Fruit fly (Drosophila melanogaster) whole organism, wandering third instar larva: Measurements from ENCODE around the gene apolpp.

Experiments
- Abd-B ChIP-seq: fragments of >200 bp; optimal IDR thresholded peaks from 2 replicates; lab custom pipeline; 2017; ENCODE audit warnings: missing biosample characterization, missing genetic modification characterization
- CG32264 ChIP-seq: fragments of 200-800 bp; sonication (Bioruptor generic); optimal IDR thresholded peaks from 2 replicates; lab custom pipeline; 2016; ENCODE audit warnings: missing biosample characterization, missing genetic modification characterization
- CG9705 ChIP-seq: fragments of 200-800 bp; sonication (Bioruptor generic); optimal IDR thresholded peaks from 2 replicates; lab custom pipeline; 2018; ENCODE audit warnings: missing biosample characterization, mild to moderate bottlenecking, missing genetic modification characterization
- Dfd ChIP-seq: fragments of >200 bp; optimal IDR thresholded peaks from 2 replicates; lab custom pipeline; 2017; ENCODE audit warnings: missing biosample characterization, missing genetic modification characterization
- Dif ChIP-seq: fragments of 200-275, 200-300 bp; sonication (Bioruptor generic); optimal IDR thresholded peaks from 2 replicates; lab custom pipeline; 2018; ENCODE audit warnings: missing biosample characterization, missing genetic modification characterization; ENCODE audit not compliant: partially characterized antibody
- GATAd ChIP-seq: sonication (Bioruptor generic); optimal IDR thresholded peaks from 2 replicates; lab custom pipeline; 2016; ENCODE audit warnings: missing biosample characterization, missing genetic modification characterization
- HLH106 ChIP-seq: fragments of 200-800 bp; optimal IDR thresholded peaks from 3 replicates; lab custom pipeline; 2019; ENCODE audit warnings: missing biosample characterization, mild to moderate bottlenecking, missing genetic modification characterization, moderate library complexity
- Hnf4 ChIP-seq: fragments of 200-800 bp; sonication (Bioruptor generic); optimal IDR thresholded peaks from 2 replicates; lab custom pipeline; 2016; ENCODE audit warnings: missing biosample characterization, mild to moderate bottlenecking, missing genetic modification characterization
- Hr78 ChIP-seq: fragments of >200 bp; optimal IDR thresholded peaks from 2 replicates; lab custom pipeline; 2017; ENCODE audit warnings: missing biosample characterization, missing genetic modification characterization
- Hr83 ChIP-seq: fragments of 200-300 bp; sonication (Bioruptor generic); optimal IDR thresholded peaks from 2 replicates; lab custom pipeline; 2016; ENCODE audit warnings: missing biosample characterization, mild to moderate bottlenecking, missing genetic modification characterization, moderate library complexity; ENCODE audit not compliant: poor library complexity, severe bottlenecking
- Jra ChIP-seq: sonication (Bioruptor generic); optimal IDR thresholded peaks from 2 replicates; lab custom pipeline; 2016; ENCODE audit warnings: missing biosample characterization, missing genetic modification characterization
- Mio ChIP-seq: sonication (Bioruptor generic); optimal IDR thresholded peaks from 2 replicates; lab custom pipeline; 2016; ENCODE audit warnings: missing biosample characterization, missing genetic modification characterization
- Myc ChIP-seq: fragments of >200 bp; optimal IDR thresholded peaks from 2 replicates; lab custom pipeline; 2017
- N ChIP-seq: fragments of >200 bp; optimal IDR thresholded peaks from 2 replicates; lab custom pipeline; 2018; ENCODE audit warnings: missing biosample characterization, missing external identifiers, missing genetic modification characterization
- Rel ChIP-seq, 2 experiments: fragments of 200-800 bp; sonication (Bioruptor generic) in 1 of 2; optimal IDR thresholded peaks; 2 replicates in 1 of 2; 3 replicates in 1 of 2; lab custom pipeline; 2016 to 2019; ENCODE audit warnings: mild to moderate bottlenecking in 2 of 2, missing biosample characterization in 2 of 2, missing genetic modification characterization in 2 of 2, moderate library complexity in 1 of 2
- Sp1 ChIP-seq: fragments of 200-800 bp; sonication (Bioruptor generic); optimal IDR thresholded peaks from 3 replicates; lab custom pipeline; 2019; ENCODE audit warnings: missing biosample characterization, mild to moderate bottlenecking, missing genetic modification characterization, moderate library complexity
- br ChIP-seq: fragments of 200-800 bp; sonication (Bioruptor generic); optimal IDR thresholded peaks from 2 replicates; lab custom pipeline; 2016; ENCODE audit warnings: missing biosample characterization, missing genetic modification characterization
- brk ChIP-seq: fragments of 200-800 bp; sonication (Bioruptor generic); optimal IDR thresholded peaks from 2 replicates; lab custom pipeline; 2016; ENCODE audit warnings: missing biosample characterization, mild to moderate bottlenecking, missing genetic modification characterization
- dl ChIP-seq, 2 experiments: fragments of 175-275, 200-275 bp in 1 of 2; fragments of 200-275 bp in 1 of 2; sonication (Bioruptor generic); optimal IDR thresholded peaks; lab custom pipeline; 2018; ENCODE audit warnings: mild to moderate bottlenecking in 2 of 2, missing biosample characterization in 2 of 2, missing genetic modification characterization in 2 of 2, moderate library complexity in 2 of 2; ENCODE audit not compliant: partially characterized antibody in 2 of 2, insufficient read depth in 1 of 2
- dmrt93B ChIP-seq: fragments of 200-800 bp; sonication (Bioruptor generic); optimal IDR thresholded peaks from 2 replicates; lab custom pipeline; 2018; ENCODE audit warnings: missing biosample characterization, mild to moderate bottlenecking, missing genetic modification characterization
- dsf ChIP-seq: sonication (Bioruptor generic); optimal IDR thresholded peaks from 2 replicates; lab custom pipeline; 2016; ENCODE audit warnings: missing biosample characterization, missing genetic modification characterization, borderline replicate concordance
- ey ChIP-seq: fragments of 200-800 bp; sonication (Bioruptor generic); optimal IDR thresholded peaks from 2 replicates; lab custom pipeline; 2016; ENCODE audit warnings: missing biosample characterization, missing genetic modification characterization
- foxo ChIP-seq, 2 experiments: fragments of 200-800 bp; sonication (Bioruptor generic); optimal IDR thresholded peaks; 2 replicates in 1 of 2; 3 replicates in 1 of 2; lab custom pipeline; 2016 to 2017; ENCODE audit warnings: missing biosample characterization in 2 of 2, missing genetic modification characterization in 2 of 2
- fru ChIP-seq: fragments of 200-800 bp; sonication (Bioruptor generic); optimal IDR thresholded peaks from 3 replicates; lab custom pipeline; 2016; ENCODE audit warnings: missing biosample characterization, mild to moderate bottlenecking, missing genetic modification characterization
- h ChIP-seq: fragments of 200-800 bp; sonication (Bioruptor generic); optimal IDR thresholded peaks from 3 replicates; lab custom pipeline; 2016; ENCODE audit warnings: missing biosample characterization, mild to moderate bottlenecking, missing genetic modification characterization
- jim ChIP-seq: fragments of 175-275, 200-325 bp; sonication (Bioruptor generic); optimal IDR thresholded peaks from 2 replicates; lab custom pipeline; 2016; ENCODE audit warnings: missing biosample characterization, mild to moderate bottlenecking, missing genetic modification characterization
- lola ChIP-seq: fragments of >200 bp; optimal IDR thresholded peaks from 2 replicates; lab custom pipeline; 2017; ENCODE audit warnings: missing biosample characterization, missing genetic modification characterization
- pan ChIP-seq: fragments of >200 bp; optimal IDR thresholded peaks from 2 replicates; lab custom pipeline; 2017
- psq ChIP-seq: fragments of 200-800 bp; sonication (Bioruptor generic); optimal IDR thresholded peaks from 3 replicates; lab custom pipeline; 2017; ENCODE audit warnings: missing biosample characterization, mild to moderate bottlenecking, missing genetic modification characterization, moderate library complexity
- rgr ChIP-seq: fragments of 200-800 bp; sonication (Bioruptor generic); optimal IDR thresholded peaks from 3 replicates; lab custom pipeline; 2016; ENCODE audit warnings: missing biosample characterization, mild to moderate bottlenecking, missing genetic modification characterization
- sage ChIP-seq: fragments of 200-800 bp; sonication (Bioruptor generic); optimal IDR thresholded peaks from 2 replicates; lab custom pipeline; 2016; ENCODE audit warnings: missing biosample characterization, mild to moderate bottlenecking, missing genetic modification characterization
- sv ChIP-seq: fragments of 200-800 bp; sonication (Bioruptor generic); optimal IDR thresholded peaks from 3 replicates; lab custom pipeline; 2016; ENCODE audit warnings: missing biosample characterization, missing genetic modification characterization
- tai ChIP-seq: sonication (Bioruptor generic); optimal IDR thresholded peaks from 2 replicates; lab custom pipeline; 2016; ENCODE audit warnings: missing biosample characterization, missing genetic modification characterization
- usp ChIP-seq: fragments of >200 bp; optimal IDR thresholded peaks from 2 replicates; lab custom pipeline; 2017; ENCODE audit warnings: missing biosample characterization, missing genetic modification characterization
- woc ChIP-seq: sonication (Bioruptor generic); optimal IDR thresholded peaks from 2 replicates; lab custom pipeline; 2016; ENCODE audit warnings: missing biosample characterization, mild to moderate bottlenecking, missing genetic modification characterization

The apolpp gene

DNA sequence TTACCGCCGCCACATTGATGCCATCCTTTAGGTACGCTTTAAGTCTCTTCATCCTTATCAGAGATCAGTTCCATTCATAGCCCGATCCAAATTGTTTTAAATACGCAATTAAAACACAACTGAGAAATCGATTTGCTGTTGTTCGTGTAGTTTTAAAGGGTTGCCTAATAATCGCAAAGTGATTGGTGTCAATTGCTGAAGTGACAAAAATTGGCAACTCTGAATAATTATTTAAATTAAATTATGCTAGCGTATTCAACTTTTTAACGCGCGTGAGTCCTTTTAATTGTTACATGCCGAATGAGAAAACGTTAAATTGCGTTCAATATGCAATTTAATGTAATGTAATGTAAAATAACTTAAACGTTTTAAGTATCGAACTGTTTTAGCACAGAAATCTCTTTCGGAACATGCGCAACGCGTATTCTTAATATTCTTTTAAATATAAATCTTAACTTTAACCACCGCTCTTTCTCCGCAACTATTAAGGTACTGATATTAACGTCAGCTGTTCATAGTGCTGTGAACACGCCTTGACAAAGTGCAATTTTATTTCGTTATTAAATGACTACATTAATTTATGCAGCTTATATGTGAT is 31.5 kb upstream of the apolpp start, which contains the start of gene Mpv17:
Gene Mpv17 (minus strand): TSS at position 164 of the 598 bp plus-strand sequence.
- peak; percentile 23 for TF ChIP-seq ey (GFP tag; lab: Kevin White, UChicago)
- peak; percentile 6 for TF ChIP-seq woc (GFP tag; lab: Kevin White, UChicago)
- no peak for TF ChIP-seq CG9705 (GFP tag; lab: Kevin White, UChicago)
- peak; percentile 45 for TF ChIP-seq rgr (GFP tag; lab: Kevin White, UChicago)
- TF ChIP-seq h (GFP tag; lab: Kevin White, UChicago): peak; percentile 34
- TF ChIP-seq Abd-B (GFP tag; lab: Kevin White, UChicago): no peak
- TF ChIP-seq fru: peak; percentile 1
- TF ChIP-seq sage (GFP tag; lab: Kevin White, UChicago): peak; percentile 15
- peak; percentile 10 for TF ChIP-seq brk (GFP tag; lab: Kevin White, UChicago)
- TF ChIP-seq Dfd (GFP tag; lab: Kevin White, UChicago): no peak
- TF ChIP-seq Myc (lab: Kevin White, UChicago): no peak
- TF ChIP-seq dl (GFP tag; optimal IDR thresholded peaks at IDR 0.05; lab: Kevin White, UChicago; ENCODE audit: insufficient read depth in 1 of 2, partially characterized antibody in 2 of 2): no peak
- peak; percentile 70 for TF ChIP-seq Hnf4 (GFP tag; lab: Kevin White, UChicago)
- TF ChIP-seq Sp1: no peak
- no peak for TF ChIP-seq Rel (GFP tag; optimal IDR thresholded peaks at IDR 0.05; lab: Kevin White, UChicago)
- no peak for TF ChIP-seq Rel (tag; optimal IDR thresholded peaks at IDR 0.05; lab: Kevin White, UChicago)
- no peak for TF ChIP-seq dsf (GFP tag; lab: Kevin White, UChicago)
- TF ChIP-seq foxo (GFP tag; optimal IDR thresholded peaks at IDR 0.05; lab: Kevin White, UChicago): peak in 1 of 2 experiments; percentile 36
- TF ChIP-seq Jra (GFP tag; lab: Kevin White, UChicago): no peak

DNA sequence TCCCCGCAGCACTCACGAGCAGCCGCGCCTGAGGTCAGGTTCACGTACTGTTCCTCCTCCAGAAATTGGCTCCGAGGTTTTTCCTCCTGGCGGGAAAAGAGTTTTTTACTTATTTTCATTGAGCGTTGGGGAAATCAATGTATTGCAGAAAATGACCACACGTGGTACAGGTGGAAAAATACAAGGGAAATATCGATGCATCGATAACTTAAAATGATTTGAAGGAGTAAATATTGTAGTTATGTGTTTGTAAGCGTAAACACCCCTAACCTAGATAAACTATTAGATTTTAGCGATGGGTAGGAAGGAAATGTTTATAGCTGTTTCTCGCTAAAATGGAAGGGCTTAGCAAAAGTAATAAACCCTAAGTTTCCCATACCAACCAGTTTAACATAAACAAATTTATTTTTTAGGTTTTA is 30.1 kb upstream of the apolpp start:
- TF ChIP-seq Hnf4 (GFP tag; lab: Kevin White, UChicago): peak; percentile 54
- TF ChIP-seq Mio (GFP tag; lab: Kevin White, UChicago): no peak
- TF ChIP-seq woc (GFP tag; lab: Kevin White, UChicago): peak; percentile 31
- TF ChIP-seq rgr (GFP tag; lab: Kevin White, UChicago): peak; percentile 21
- TF ChIP-seq CG32264 (GFP tag; lab: Kevin White, UChicago): no peak
- no peak for TF ChIP-seq Sp1
- peak; percentile 33 for TF ChIP-seq Jra (GFP tag; lab: Kevin White, UChicago)
- TF ChIP-seq tai (GFP tag; lab: Kevin White, UChicago): peak; percentile 38
- TF ChIP-seq br: peak; percentile 57
- TF ChIP-seq Hr83: peak; percentile 23
- TF ChIP-seq N (GFP tag; lab: Kevin White, UChicago): peak; percentile 70
- TF ChIP-seq dsf (GFP tag; lab: Kevin White, UChicago): no peak
- TF ChIP-seq foxo (GFP tag; optimal IDR thresholded peaks at IDR 0.05; lab: Kevin White, UChicago): peak in 1 of 2 experiments; percentile 17
- no peak for TF ChIP-seq Hr78 (GFP tag; lab: Kevin White, UChicago)
- TF ChIP-seq h (GFP tag; lab: Kevin White, UChicago): peak; percentile 4
- TF ChIP-seq GATAd (GFP tag; lab: Kevin White, UChicago): no peak
- TF ChIP-seq HLH106: peak; percentile 15

dm6 chr4:1031137-1031536 is 29.6 kb upstream of the apolpp start, which contains the start of gene ATPsynbeta:
Gene ATPsynbeta, plus strand, starts transcription at chr4:1031484.
- TF ChIP-seq Hnf4 (GFP tag; lab: Kevin White, UChicago): no peak
- TF ChIP-seq Hr78 (GFP tag; lab: Kevin White, UChicago): peak; percentile 1
- peak; percentile 23 for TF ChIP-seq Dfd (GFP tag; lab: Kevin White, UChicago)
- TF ChIP-seq, all 38 proteins: peak for 2

DNA sequence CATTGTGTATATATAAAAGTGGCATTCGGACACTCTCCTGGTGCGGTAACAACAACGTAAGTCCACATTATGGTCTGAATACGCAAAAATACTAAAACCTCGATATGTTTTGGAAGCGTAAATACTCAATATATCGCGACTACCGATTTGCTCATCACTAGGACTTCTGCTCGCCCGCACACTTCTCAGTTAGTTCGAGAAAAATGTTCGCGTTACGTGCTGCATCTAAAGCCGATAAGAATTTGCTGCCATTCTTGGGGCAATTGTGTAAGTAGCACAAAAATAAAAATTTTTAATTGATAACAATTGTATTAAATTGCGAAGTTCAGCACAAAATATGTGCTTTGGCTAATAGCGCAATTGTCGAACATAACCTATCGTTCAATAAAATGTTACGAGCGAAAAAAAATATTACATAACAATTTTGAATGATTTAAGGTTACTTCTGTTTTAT is 29.1 kb upstream of the apolpp start, which contains the start of gene CG11076:
Gene CG11076 (minus strand): TSS at position 71 of the 454 bp plus-strand sequence.
- TF ChIP-seq brk (GFP tag; lab: Kevin White, UChicago): peak; percentile 13
- no peak for TF ChIP-seq CG9705 (GFP tag; lab: Kevin White, UChicago)
- TF ChIP-seq dl (GFP tag; optimal IDR thresholded peaks at IDR 0.05; lab: Kevin White, UChicago; ENCODE audit: insufficient read depth in 1 of 2, partially characterized antibody in 2 of 2): no peak
- TF ChIP-seq dmrt93B (GFP tag; lab: Kevin White, UChicago): no peak
- no peak for TF ChIP-seq Myc (lab: Kevin White, UChicago)
- peak; percentile 28 for TF ChIP-seq fru
- TF ChIP-seq Sp1: no peak
- peak; percentile 28 for TF ChIP-seq Hnf4 (GFP tag; lab: Kevin White, UChicago)
- peak; percentile 80 for TF ChIP-seq Hr83
- no peak for TF ChIP-seq jim (GFP tag; lab: Kevin White, UChicago)
- TF ChIP-seq HLH106: no peak
- TF ChIP-seq sv (GFP tag; lab: Kevin White, UChicago): no peak
- TF ChIP-seq h (GFP tag; lab: Kevin White, UChicago): peak; percentile 40
- TF ChIP-seq br: peak; percentile 75
- no peak for TF ChIP-seq Dfd (GFP tag; lab: Kevin White, UChicago)
- TF ChIP-seq woc (GFP tag; lab: Kevin White, UChicago): peak; percentile 56
- TF ChIP-seq lola (GFP tag; lab: Kevin White, UChicago): no peak
- no peak for TF ChIP-seq Abd-B (GFP tag; lab: Kevin White, UChicago)
- TF ChIP-seq tai (GFP tag; lab: Kevin White, UChicago): peak; percentile 70
- TF ChIP-seq sage (GFP tag; lab: Kevin White, UChicago): no peak
- TF ChIP-seq pan (lab: Kevin White, UChicago): no peak
- no peak for TF ChIP-seq CG32264 (GFP tag; lab: Kevin White, UChicago)
- TF ChIP-seq Dif (GFP tag; lab: Kevin White, UChicago): peak; percentile 54
- TF ChIP-seq foxo (GFP tag; optimal IDR thresholded peaks at IDR 0.05; lab: Kevin White, UChicago): no peak
- no peak for TF ChIP-seq Mio (GFP tag; lab: Kevin White, UChicago)
- peak; percentile 49 for TF ChIP-seq Jra (GFP tag; lab: Kevin White, UChicago)
- TF ChIP-seq psq: no peak
- no peak for TF ChIP-seq Hr78 (GFP tag; lab: Kevin White, UChicago)
- TF ChIP-seq dsf (GFP tag; lab: Kevin White, UChicago): peak; percentile 35
- peak; percentile 8 for TF ChIP-seq N (GFP tag; lab: Kevin White, UChicago)
- no peak for TF ChIP-seq Rel (GFP tag; optimal IDR thresholded peaks at IDR 0.05; lab: Kevin White, UChicago)
- TF ChIP-seq Rel (tag; optimal IDR thresholded peaks at IDR 0.05; lab: Kevin White, UChicago): no peak
- no peak for TF ChIP-seq ey (GFP tag; lab: Kevin White, UChicago)
- TF ChIP-seq GATAd (GFP tag; lab: Kevin White, UChicago): no peak
- no peak for TF ChIP-seq usp
- no peak for TF ChIP-seq rgr (GFP tag; lab: Kevin White, UChicago)
